Fruit fly (Drosophila melanogaster) whole organism, embryonic: Measurements from ENCODE around the gene Alg7.
A peak's percentile ranks its signal among the peaks of the same experiment; 100 is the strongest.

Experiments
- Ada2b ChIP-seq: fragments of 200-800 bp; sonication (Bioruptor generic); IDR thresholded peaks from 2 replicates; pipeline ENCODE4 v1.3.6; 2022; ENCODE audit warnings: missing biosample characterization, missing genetic modification characterization
- Aef1 ChIP-seq: fragments of 200-800 bp; sonication (Bioruptor generic); IDR thresholded peaks from 3 replicates; pipeline ENCODE4 v1.3.6; 2022; ENCODE audit warnings: missing biosample characterization, missing genetic modification characterization
- Atf3 ChIP-seq: fragments of 200-800 bp; sonication (Bioruptor generic); optimal IDR thresholded peaks from 3 replicates; lab custom pipeline; 2016; ENCODE audit warnings: missing biosample characterization, missing genetic modification characterization
- B-H1 ChIP-seq: fragments of 200-800 bp; sonication (Bioruptor generic); IDR thresholded peaks from 3 replicates; pipeline ENCODE4 v1.3.6; 2022; ENCODE audit warnings: missing biosample characterization, missing genetic modification characterization
- CG10267 ChIP-seq: fragments of 200-800 bp; sonication (Bioruptor generic); optimal IDR thresholded peaks from 2 replicates; lab custom pipeline; 2018; ENCODE audit warnings: missing biosample characterization, mild to moderate bottlenecking, missing genetic modification characterization, moderate library complexity
- CG10274 ChIP-seq: fragments of 200-800 bp; sonication (Bioruptor generic); optimal IDR thresholded peaks from 3 replicates; lab custom pipeline; 2017; ENCODE audit warnings: missing biosample characterization, mild to moderate bottlenecking, missing genetic modification characterization
- CG10366 ChIP-seq: fragments of 200-800 bp; sonication (Bioruptor generic); IDR thresholded peaks from 2 replicates; pipeline ENCODE4 v1.3.6; 2022; ENCODE audit warnings: missing biosample characterization, missing genetic modification characterization
- CG11504 ChIP-seq: fragments of 200-800 bp; sonication (Bioruptor generic); optimal IDR thresholded peaks from 3 replicates; lab custom pipeline; 2019; ENCODE audit warnings: missing biosample characterization, mild to moderate bottlenecking, missing genetic modification characterization, moderate library complexity
- CG12155 ChIP-seq: fragments of 200-800 bp; sonication (Bioruptor generic); optimal IDR thresholded peaks from 3 replicates; lab custom pipeline; 2016; ENCODE audit warnings: missing biosample characterization, missing genetic modification characterization
- CG15601 ChIP-seq: fragments of 200-800 bp; sonication (Bioruptor generic); optimal IDR thresholded peaks from 3 replicates; lab custom pipeline; 2019; ENCODE audit warnings: missing biosample characterization, mild to moderate bottlenecking, missing genetic modification characterization, moderate library complexity
- CG16863 ChIP-seq: fragments of 200-800 bp; sonication (Bioruptor generic); optimal IDR thresholded peaks from 3 replicates; lab custom pipeline; 2016; ENCODE audit warnings: missing biosample characterization, missing genetic modification characterization
- CG17328 ChIP-seq: fragments of 200-800 bp; sonication (Bioruptor generic); IDR thresholded peaks from 2 replicates; pipeline ENCODE4 v1.3.6; 2022; ENCODE audit warnings: missing biosample characterization, missing genetic modification characterization
- CG17802 ChIP-seq: fragments of 200-800 bp; sonication (Bioruptor generic); optimal IDR thresholded peaks from 2 replicates; lab custom pipeline; 2018; ENCODE audit warnings: missing biosample characterization, mild to moderate bottlenecking, missing genetic modification characterization, moderate library complexity
- CG18476 ChIP-seq: fragments of 200-800 bp; sonication (Bioruptor generic); optimal IDR thresholded peaks from 2 replicates; lab custom pipeline; 2016; ENCODE audit warnings: missing biosample characterization, mild to moderate bottlenecking, missing genetic modification characterization
- CG31388 ChIP-seq: fragments of 200-800 bp; sonication (Bioruptor generic); optimal IDR thresholded peaks from 2 replicates; lab custom pipeline; 2016; ENCODE audit warnings: missing biosample characterization, missing genetic modification characterization
- CG4404 ChIP-seq: fragments of 200-800 bp; sonication (Bioruptor generic); IDR thresholded peaks from 2 replicates; pipeline ENCODE4 v1.3.6; 2022; ENCODE audit warnings: missing biosample characterization, missing genetic modification characterization
- CG6683 ChIP-seq: fragments of 200-800 bp; sonication (Bioruptor generic); optimal IDR thresholded peaks from 2 replicates; lab custom pipeline; 2017; ENCODE audit warnings: missing biosample characterization, mild to moderate bottlenecking, missing genetic modification characterization, missing genetic modification reagents
- CG7839 ChIP-seq: fragments of 200-800 bp; sonication (Bioruptor generic); optimal IDR thresholded peaks from 3 replicates; lab custom pipeline; 2018; ENCODE audit warnings: missing biosample characterization, mild to moderate bottlenecking, missing genetic modification characterization, moderate library complexity
- CG9932 ChIP-seq: fragments of 200-800 bp; sonication (Bioruptor generic); IDR thresholded peaks from 2 replicates; pipeline ENCODE4 v1.3.6; 2022; ENCODE audit warnings: missing biosample characterization, missing genetic modification characterization
- Camta ChIP-seq: fragments of 200-800 bp; sonication (Bioruptor generic); optimal IDR thresholded peaks from 2 replicates; lab custom pipeline; 2016; ENCODE audit warnings: missing biosample characterization, missing genetic modification characterization
- D19B ChIP-seq: fragments of 200-800 bp; sonication (Bioruptor generic); optimal IDR thresholded peaks from 2 replicates; lab custom pipeline; 2017; ENCODE audit warnings: missing biosample characterization, mild to moderate bottlenecking, missing genetic modification characterization
- Drgx ChIP-seq: fragments of 200-800 bp; sonication (Bioruptor generic); IDR thresholded peaks from 2 replicates; pipeline ENCODE4 v1.3.6; 2022; ENCODE audit warnings: missing biosample characterization, missing genetic modification characterization
- Gsc ChIP-seq: fragments of 200-800 bp; sonication (Bioruptor generic); IDR thresholded peaks from 2 replicates; pipeline ENCODE4 v1.3.6; 2022; ENCODE audit warnings: missing biosample characterization, missing genetic modification characterization
- HLH54F ChIP-seq: fragments of 200-800 bp; sonication (Bioruptor generic); optimal IDR thresholded peaks from 3 replicates; lab custom pipeline; 2016; ENCODE audit warnings: missing biosample characterization, missing genetic modification characterization
- HmgD ChIP-seq: fragments of 200-800 bp; sonication (Bioruptor generic); optimal IDR thresholded peaks from 3 replicates; lab custom pipeline; 2016; ENCODE audit warnings: missing biosample characterization, missing genetic modification characterization
- Hmx ChIP-seq: fragments of 200-800 bp; sonication (Bioruptor generic); optimal IDR thresholded peaks from 2 replicates; lab custom pipeline; 2016; ENCODE audit warnings: missing biosample characterization, missing genetic modification characterization
- Oli ChIP-seq: fragments of 200-800 bp; sonication (Bioruptor generic); optimal IDR thresholded peaks from 2 replicates; lab custom pipeline; 2018; ENCODE audit warnings: missing biosample characterization, mild to moderate bottlenecking, missing genetic modification characterization, moderate library complexity
- Optix ChIP-seq: fragments of 200-800 bp; sonication (Bioruptor generic); IDR thresholded peaks from 3 replicates; pipeline ENCODE4 v1.3.6; 2022; ENCODE audit warnings: missing biosample characterization, missing genetic modification characterization
- Sin3A ChIP-seq: fragments of >200 bp; optimal IDR thresholded peaks from 2 replicates; lab custom pipeline; 2018
- TFAM ChIP-seq: fragments of 200-800 bp; sonication (Bioruptor generic); optimal IDR thresholded peaks from 2 replicates; lab custom pipeline; 2017; ENCODE audit warnings: missing biosample characterization, missing genetic modification characterization, inconsistent platforms
- cas ChIP-seq: fragments of 200-800 bp; sonication (Bioruptor generic); IDR thresholded peaks from 2 replicates; pipeline ENCODE4 v1.3.6; 2022; ENCODE audit warnings: missing biosample characterization, missing genetic modification characterization
- cg ChIP-seq: fragments of 200-800 bp; sonication (Bioruptor generic); optimal IDR thresholded peaks from 3 replicates; lab custom pipeline; 2019; ENCODE audit warnings: missing biosample characterization, mild to moderate bottlenecking, missing genetic modification characterization, moderate library complexity
- chinmo ChIP-seq: fragments of 200-800 bp; sonication (Bioruptor generic); IDR thresholded peaks from 4 replicates; pipeline ENCODE4 v1.3.6; 2022; ENCODE audit warnings: missing biosample characterization, missing genetic modification characterization; ENCODE audit not compliant: partially characterized antibody
- ci ChIP-seq: fragments of 200-800 bp; sonication (Bioruptor generic); IDR thresholded peaks from 3 replicates; pipeline ENCODE4 v1.3.6; 2022; ENCODE audit warnings: missing biosample characterization, missing genetic modification characterization
- dpn ChIP-seq, 2 experiments: fragments of 200-800 bp; sonication (Bioruptor generic); optimal IDR thresholded peaks; 3 replicates each; lab custom pipeline; 2016; ENCODE audit warnings: missing biosample characterization in 2 of 2, missing genetic modification characterization in 2 of 2
- dysf ChIP-seq: fragments of 200-800 bp; sonication (Bioruptor generic); IDR thresholded peaks from 3 replicates; pipeline ENCODE4 v1.3.6; 2022; ENCODE audit warnings: missing biosample characterization, missing genetic modification characterization
- fd64A ChIP-seq: fragments of 200-800 bp; sonication (Bioruptor generic); optimal IDR thresholded peaks from 3 replicates; lab custom pipeline; 2018; ENCODE audit warnings: missing biosample characterization, mild to moderate bottlenecking, missing genetic modification characterization
- fu2 ChIP-seq: fragments of 200-800 bp; sonication (Bioruptor generic); optimal IDR thresholded peaks from 2 replicates; lab custom pipeline; 2016; ENCODE audit warnings: missing biosample characterization, missing genetic modification characterization
- hbn ChIP-seq: fragments of 200-800 bp; sonication (Bioruptor generic); IDR thresholded peaks from 2 replicates; pipeline ENCODE4 v1.3.6; 2022; ENCODE audit warnings: missing biosample characterization, missing genetic modification characterization; ENCODE audit not compliant: partially characterized antibody
- hkb ChIP-seq, 2 experiments: fragments of 200-800 bp in 1 of 2; fragments of >200 bp in 1 of 2; sonication (Bioruptor generic) in 1 of 2; IDR thresholded peaks in 1 of 2; optimal IDR thresholded peaks in 1 of 2; 2 replicates each; pipeline versions ENCODE4 v1.3.6 to Lab custom; 2017 to 2022; ENCODE audit warnings: missing biosample characterization in 1 of 2, missing genetic modification characterization in 1 of 2
- klu ChIP-seq: fragments of 200-800 bp; sonication (Bioruptor generic); IDR thresholded peaks from 2 replicates; pipeline ENCODE4 v1.3.6; 2022; ENCODE audit warnings: missing biosample characterization, missing genetic modification characterization
- lola ChIP-seq, 3 experiments: fragments of >200 bp in 2 of 3; fragments of 200-800 bp in 1 of 3; sonication (Bioruptor generic) in 1 of 3; optimal IDR thresholded peaks; 2 replicates each; lab custom pipeline; 2017 to 2019; ENCODE audit warnings: missing biosample characterization in 3 of 3, missing genetic modification characterization in 3 of 3, mild to moderate bottlenecking in 1 of 3, moderate library complexity in 1 of 3
- pho ChIP-seq: fragments of 200-800 bp; sonication (Bioruptor generic); optimal IDR thresholded peaks from 2 replicates; lab custom pipeline; 2016; ENCODE audit warnings: missing biosample characterization, missing genetic modification characterization
- ro ChIP-seq: fragments of 200-800 bp; sonication (Bioruptor generic); IDR thresholded peaks from 2 replicates; pipeline ENCODE4 v1.3.6; 2022; ENCODE audit warnings: missing biosample characterization, missing genetic modification characterization
- sc ChIP-seq, 3 experiments: fragments of >200 bp in 2 of 3; fragments of 200-800 bp in 1 of 3; sonication (Bioruptor generic) in 1 of 3; optimal IDR thresholded peaks; 2 replicates in 2 of 3; 3 replicates in 1 of 3; lab custom pipeline; 2017; ENCODE audit warnings: mild to moderate bottlenecking in 1 of 3, missing biosample characterization in 1 of 3, missing genetic modification characterization in 1 of 3, missing genetic modification reagents in 1 of 3
- schlank ChIP-seq: fragments of 200-800 bp; sonication (Bioruptor generic); optimal IDR thresholded peaks from 2 replicates; lab custom pipeline; 2018; ENCODE audit warnings: missing biosample characterization, mild to moderate bottlenecking, missing genetic modification characterization
- tap ChIP-seq: fragments of 200-800 bp; optimal IDR thresholded peaks from 3 replicates; lab custom pipeline; 2019; ENCODE audit warnings: missing biosample characterization, mild to moderate bottlenecking, missing genetic modification characterization, moderate library complexity
- twi ChIP-seq: fragments of 200-800 bp; optimal IDR thresholded peaks from 2 replicates; lab custom pipeline; 2019; ENCODE audit warnings: missing biosample characterization, mild to moderate bottlenecking, missing genetic modification characterization, moderate library complexity
- unpg ChIP-seq: fragments of 200-800 bp; sonication (Bioruptor generic); optimal IDR thresholded peaks from 3 replicates; lab custom pipeline; 2018; ENCODE audit warnings: missing biosample characterization, mild to moderate bottlenecking, missing genetic modification characterization, moderate library complexity
- z ChIP-seq: fragments of 200-800 bp; sonication (Bioruptor generic); IDR thresholded peaks from 3 replicates; pipeline ENCODE4 v1.3.6; 2022; ENCODE audit warnings: missing biosample characterization, missing genetic modification characterization

Alg7 gene

DNA sequence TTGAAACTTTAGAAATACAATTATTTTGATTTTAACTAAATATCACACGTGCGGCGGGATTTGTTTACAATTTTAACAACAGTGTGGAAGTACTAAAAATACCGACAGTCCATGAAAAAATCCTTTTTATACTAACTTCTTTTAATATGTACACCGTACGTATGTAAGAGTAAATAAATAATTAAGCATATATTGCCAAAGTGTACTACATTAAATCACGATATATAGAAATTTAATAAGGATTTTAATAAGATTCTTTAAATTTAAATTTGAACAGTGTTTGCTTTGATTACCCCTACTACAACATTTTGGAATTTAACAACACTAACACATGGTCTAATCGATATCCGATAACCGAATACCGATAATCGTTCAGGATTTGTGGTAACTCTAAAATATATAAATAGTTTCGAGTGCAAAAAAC, 43.2 kb downstream of the Alg7 start, which contains the start of the genes Ski6 and CG16812 (continued):
- no peak for TF ChIP-seq tap (tag; lab: Kevin White, UChicago)
- no peak for TF ChIP-seq CG7839 (tag; lab: Kevin White, UChicago)
- no peak for TF ChIP-seq chinmo (GFP tag; lab: Robert Waterston, UW)
- TF ChIP-seq CG12155 (GFP tag; lab: Kevin White, UChicago) = peak; percentile 77
- TF ChIP-seq klu = peak; percentile 8; the same call in 1 of the 2 replicates
- no peak for TF ChIP-seq hkb (optimal IDR thresholded peaks at IDR 0.05; lab: Kevin White, UChicago)
- peak; percentile 69 for TF ChIP-seq hkb (GFP tag; IDR thresholded peaks at IDR 0.05; lab: Robert Waterston, UW)
- TF ChIP-seq Oli = peak; percentile 42
- no peak for TF ChIP-seq CG6683 (GFP tag; lab: Kevin White, UChicago)
- TF ChIP-seq Gsc = no peak
- TF ChIP-seq schlank (tag; lab: Kevin White, UChicago) = no peak
- TF ChIP-seq D19B = peak; percentile 10
- TF ChIP-seq CG4404 (GFP tag; lab: Robert Waterston, UW) = peak; percentile 40; the same call in 1 of the 2 replicates
- no peak for TF ChIP-seq Optix (GFP tag; lab: Robert Waterston, UW)
- TF ChIP-seq unpg (GFP tag; lab: Kevin White, UChicago) = no peak
- TF ChIP-seq cg = no peak
- peak; percentile 60; the same call in 2 of the 3 replicates for TF ChIP-seq dysf (GFP tag; lab: Robert Waterston, UW)
- TF ChIP-seq Atf3 (GFP tag; lab: Kevin White, UChicago) = no peak
- peak; percentile 24; the same call in 2 of the 3 replicates for TF ChIP-seq Aef1
- no peak for TF ChIP-seq TFAM
- TF ChIP-seq CG31388 (GFP tag; lab: Kevin White, UChicago) = no peak
- no peak for TF ChIP-seq sc (optimal IDR thresholded peaks at IDR 0.05; lab: Kevin White, UChicago)
- TF ChIP-seq sc (GFP tag; optimal IDR thresholded peaks at IDR 0.05; lab: Kevin White, UChicago) = no peak
- peak; percentile 35 for TF ChIP-seq Hmx
- TF ChIP-seq ci (GFP tag; lab: Robert Waterston, UW) = 0 out of 3 replicates have a peak, but pooled peaks have one; percentile 20
- TF ChIP-seq fd64A (GFP tag; lab: Kevin White, UChicago) = no peak
- no peak for TF ChIP-seq HmgD
- TF ChIP-seq CG10366 (GFP tag; lab: Robert Waterston, UW) = peak; percentile 64
- TF ChIP-seq Camta = peak; percentile 48
- peak; percentile 26; the same call in 1 of the 3 replicates for TF ChIP-seq B-H1 (GFP tag; lab: Robert Waterston, UW)
- TF ChIP-seq z (GFP tag; lab: Robert Waterston, UW) = no peak
- no peak for TF ChIP-seq CG10274 (GFP tag; lab: Kevin White, UChicago)
- TF ChIP-seq dpn (GFP tag; optimal IDR thresholded peaks at IDR 0.05; lab: Kevin White, UChicago) = peak; percentile 2 to 80
- TF ChIP-seq pho (GFP tag; lab: Kevin White, UChicago) = peak; percentile 50
- peak; percentile 20 for TF ChIP-seq CG18476
- no peak for TF ChIP-seq CG15601 (tag; lab: Kevin White, UChicago)
- TF ChIP-seq Sin3A (lab: Kevin White, UChicago) = no peak
- TF ChIP-seq twi = peak; percentile 65
- no peak for TF ChIP-seq fu2
- no peak for TF ChIP-seq ro (GFP tag; lab: Robert Waterston, UW)
- TF ChIP-seq Ada2b (GFP tag; lab: Robert Waterston, UW) = peak; percentile 47
- no peak for TF ChIP-seq CG11504
- peak; percentile 36; the same call in 1 of the 2 replicates for TF ChIP-seq hbn (GFP tag; lab: Robert Waterston, UW)
- no peak for TF ChIP-seq CG16863 (GFP tag; lab: Kevin White, UChicago)
- no peak for TF ChIP-seq CG17802
- no peak for TF ChIP-seq Drgx (GFP tag; lab: Robert Waterston, UW)
- peak; percentile 68 for TF ChIP-seq CG17328 (GFP tag; lab: Robert Waterston, UW)
- peak; percentile 73 for TF ChIP-seq cas
- peak; percentile 97 for TF ChIP-seq CG10267
- TF ChIP-seq CG9932 (GFP tag; lab: Robert Waterston, UW) = peak; percentile 78
- no peak for TF ChIP-seq HLH54F (GFP tag; lab: Kevin White, UChicago)
- peak in 1 of 3 experiments; percentile 71 for TF ChIP-seq lola (GFP tag; optimal IDR thresholded peaks at IDR 0.05; lab: Kevin White, UChicago)
